Worm (Caenorhabditis elegans) whole organism, L4 larva: ENCODE measurements around the gene Y41E3.18.

Experiments used
- aly-2 ChIP-seq: sonication (generic microtip); optimal IDR thresholded peaks from 2 replicates; lab custom pipeline; 2018; ENCODE audit warnings: missing biosample characterization, missing genetic modification characterization
- ama-1 ChIP-seq: fragments of 150-350 bp; optimal IDR thresholded peaks from 2 replicates; lab custom pipeline; 2014; ENCODE audit warnings: inconsistent platforms, mixed read lengths
- fos-1 ChIP-seq: fragments of 150-350 bp; optimal IDR thresholded peaks from 2 replicates; lab custom pipeline; 2014; ENCODE audit warnings: missing biosample characterization, missing genetic modification characterization
- jun-1 ChIP-seq: fragments of 150-350 bp; optimal IDR thresholded peaks from 2 replicates; lab custom pipeline; 2014; ENCODE audit warnings: missing biosample characterization, missing genetic modification reagents, missing genetic modification characterization
- lin-29 ChIP-seq: fragments of 200-800 bp; sonication (Bioruptor generic); IDR thresholded peaks from 2 replicates; pipeline ENCODE4 v1.3.6; 2022; ENCODE audit warnings: missing genetic modification reagents, missing genetic modification characterization, missing compliant biosample characterization
- nhr-25 ChIP-seq: sonication (generic microtip); optimal IDR thresholded peaks from 2 replicates; lab custom pipeline; 2017; ENCODE audit warnings: missing genetic modification characterization, mild to moderate bottlenecking, missing compliant biosample characterization, antibody characterized with exemption, moderate library complexity, borderline replicate concordance; ENCODE audit not compliant: insufficient read depth
- nhr-28 ChIP-seq: fragments of 150-350 bp; optimal IDR thresholded peaks from 2 replicates; lab custom pipeline; 2014; ENCODE audit warnings: missing biosample characterization, missing genetic modification characterization
- nhr-77 ChIP-seq: fragments of 150-350 bp; optimal IDR thresholded peaks from 2 replicates; lab custom pipeline; 2014; ENCODE audit warnings: missing biosample characterization, missing genetic modification characterization
- unc-130 ChIP-seq: sonication (generic microtip); optimal IDR thresholded peaks from 2 replicates; lab custom pipeline; 2016; ENCODE audit warnings: missing genetic modification reagents, missing genetic modification characterization, missing compliant biosample characterization
- unc-39 ChIP-seq: sonication (generic microtip); optimal IDR thresholded peaks from 2 replicates; lab custom pipeline; 2017; ENCODE audit warnings: missing biosample characterization, missing genetic modification characterization

DNA sequence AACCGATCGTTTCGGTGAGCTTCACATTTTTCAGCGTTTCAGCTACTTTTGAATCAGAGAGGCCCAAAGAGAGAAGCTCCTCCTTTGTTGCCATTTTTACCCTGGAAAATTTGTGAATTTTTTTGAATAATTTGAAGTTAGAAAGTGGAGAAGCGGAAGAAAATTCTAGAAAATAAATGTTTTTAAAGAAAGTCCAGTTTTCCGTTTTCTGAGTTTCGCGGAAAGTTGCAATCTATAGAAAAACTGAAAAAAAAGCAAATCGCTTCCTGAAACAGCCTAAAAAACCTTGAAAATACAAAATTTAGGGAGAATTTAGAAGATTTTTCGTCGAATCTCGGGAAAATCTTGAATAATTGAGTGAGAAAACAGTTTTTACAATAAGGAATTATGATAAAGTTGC, 52.5 kb downstream of the Y41E3.18 start, which contains the start of gene qars-1:
- TF ChIP-seq nhr-25 (tag; lab: Kevin White, UChicago) (no peak), jun-1 (tag; lab: Kevin White, UChicago) (no peak), unc-39 (no peak), unc-130 (GFP tag; lab: Kevin White, UChicago) (no peak), fos-1 (tag; lab: Kevin White, UChicago) (no peak), ama-1 (lab: Kevin White, UChicago) (no peak), nhr-77 (no peak), lin-29 (GFP tag; lab: Robert Waterston, UW) (no peak), nhr-28 (tag; lab: Kevin White, UChicago) (no peak), aly-2 (tag; lab: Kevin White, UChicago) (no peak)
